Worm (Caenorhabditis elegans): ENCODE measurements around the gene hyl-1.

Gene hyl-1

DNA sequence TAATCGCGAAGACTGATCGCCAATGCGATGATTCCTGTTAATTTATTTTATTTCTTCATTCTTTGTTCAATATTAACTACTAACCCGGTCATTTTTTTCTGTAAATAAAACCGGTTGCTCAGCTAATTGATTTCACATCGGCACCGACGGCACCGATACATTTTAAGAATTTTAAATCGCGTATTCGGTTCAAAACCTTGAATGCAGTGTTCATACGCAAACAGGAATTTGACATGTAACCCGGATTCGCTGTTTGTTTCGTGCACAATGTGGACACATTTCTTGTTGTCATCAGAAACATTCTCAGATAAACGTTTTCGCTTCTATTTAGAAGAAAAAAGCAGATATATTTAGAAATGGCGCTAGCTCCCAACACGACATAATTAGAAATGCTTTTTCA, 39.0 kb upstream of the hyl-1 start:
- TF ChIP-seq nhr-28 (tag; optimal IDR thresholded peaks at IDR 0.05) (no peak), sem-2 (GFP tag; optimal IDR thresholded peaks at IDR 0.05) (no peak), flh-1 (GFP tag; optimal IDR thresholded peaks at IDR 0.05) (no peak), snpc-4 (tag; optimal IDR thresholded peaks at IDR 0.05) (no peak), lin-13 (tag; optimal IDR thresholded peaks at IDR 0.05) (no peak), unc-120 (tag; optimal IDR thresholded peaks at IDR 0.05; ENCODE audit: poor library complexity, severe bottlenecking) (no peak), mab-5 (tag; optimal IDR thresholded peaks at IDR 0.05) (no peak), bed-3 (GFP tag; optimal IDR thresholded peaks at IDR 0.05) (no peak), nhr-237 (tag; optimal IDR thresholded peaks at IDR 0.05) (no peak), lin-32 (GFP tag; optimal IDR thresholded peaks at IDR 0.05) (no peak), elt-3 (tag; optimal IDR thresholded peaks at IDR 0.05) (no peak), ztf-11 (tag; optimal IDR thresholded peaks at IDR 0.05) (no peak), pha-4 (tag; optimal IDR thresholded peaks at IDR 0.05) (no peak)

DNA sequence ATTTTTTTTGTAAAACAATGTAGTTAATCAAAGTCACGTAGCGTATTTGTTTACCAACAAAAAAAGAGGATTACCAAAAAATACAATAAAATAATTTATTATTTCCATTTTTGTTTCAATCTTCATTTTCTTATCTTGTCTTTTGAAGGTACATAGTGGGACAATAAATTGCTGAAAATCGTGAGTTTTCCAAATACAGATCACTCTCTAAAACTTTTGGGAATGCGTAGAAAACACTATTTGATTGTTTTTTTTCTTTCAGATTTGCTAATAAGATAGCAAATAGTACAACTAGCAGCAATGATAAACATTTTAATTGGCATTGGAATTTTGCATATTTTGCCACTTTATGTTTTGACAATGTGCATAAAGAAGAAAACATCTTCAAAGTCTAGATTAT, 37.5 kb upstream of the hyl-1 start, which contains the start of gene C28C12.1:
C28C12.1 (plus strand) TSS at position 301 of the 400 bp plus-strand sequence.
- TF ChIP-seq ces-1 (GFP tag; optimal IDR thresholded peaks at IDR 0.05): no peak
- TF ChIP-seq ceh-39 (tag; optimal IDR thresholded peaks at IDR 0.05): no peak
- TF ChIP-seq ham-2 (GFP tag; optimal IDR thresholded peaks at IDR 0.05): no peak
- TF ChIP-seq M03D4.4 (tag; optimal IDR thresholded peaks at IDR 0.05): no peak
- no peak for TF ChIP-seq nhr-12 (tag; optimal IDR thresholded peaks at IDR 0.05)
- TF ChIP-seq nhr-2 (tag; optimal IDR thresholded peaks at IDR 0.05): no peak
- TF ChIP-seq sem-2 (GFP tag; optimal IDR thresholded peaks at IDR 0.05): no peak
- no peak for TF ChIP-seq lin-13 (tag; optimal IDR thresholded peaks at IDR 0.05)
- TF ChIP-seq blmp-1 (tag; optimal IDR thresholded peaks at IDR 0.05): no peak
- TF ChIP-seq ceh-43 (GFP tag; optimal IDR thresholded peaks at IDR 0.05): no peak
- no peak for TF ChIP-seq pha-4 (tag; optimal IDR thresholded peaks at IDR 0.05)
- no peak for TF ChIP-seq unc-62 (GFP tag; optimal IDR thresholded peaks at IDR 0.05)
- no peak for TF ChIP-seq mls-2 (tag; optimal IDR thresholded peaks at IDR 0.05)

DNA sequence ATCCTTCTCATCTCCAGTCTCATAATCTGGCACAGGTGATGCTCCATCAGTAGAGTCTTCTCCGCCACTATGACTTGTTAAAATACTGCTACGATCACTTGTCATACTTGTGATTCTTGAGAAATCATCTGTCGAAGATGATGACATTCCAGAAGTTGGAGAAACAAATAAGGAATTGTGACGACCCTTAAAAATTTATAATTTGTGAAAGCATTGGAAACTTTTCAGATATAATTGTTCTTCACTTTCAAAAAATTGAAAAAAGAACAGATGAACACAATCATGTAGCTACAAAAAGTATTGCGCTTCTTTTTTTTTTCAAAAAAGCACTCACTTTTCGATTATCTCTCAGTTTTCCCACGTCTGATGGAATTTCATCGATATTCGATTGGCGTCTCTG, 32.9 kb upstream of the hyl-1 start:
- TF ChIP-seq mep-1 (tag; optimal IDR thresholded peaks at IDR 0.05): no peak
- TF ChIP-seq unc-62 (GFP tag; optimal IDR thresholded peaks at IDR 0.05): no peak
- TF ChIP-seq M03D4.4 (tag; optimal IDR thresholded peaks at IDR 0.05): no peak
- TF ChIP-seq elt-3 (tag; optimal IDR thresholded peaks at IDR 0.05): no peak

DNA sequence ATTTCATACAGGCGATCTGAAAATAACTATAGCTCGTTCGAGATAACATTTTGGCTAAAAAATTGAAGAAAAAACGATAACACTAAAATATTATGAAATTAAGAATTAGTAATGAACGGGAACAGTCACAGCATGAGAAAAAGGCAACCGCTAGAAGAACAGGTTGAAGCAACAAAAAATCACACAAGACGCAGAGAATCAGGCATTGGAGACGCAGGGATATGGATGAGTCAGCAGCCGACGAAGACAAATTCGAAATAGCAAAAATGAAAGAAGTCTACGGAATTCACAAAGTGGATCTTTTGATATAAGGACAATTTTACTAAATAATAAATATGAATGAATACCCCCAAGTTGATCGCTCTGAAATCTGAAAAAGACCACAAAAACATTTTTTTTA, 28.4 kb upstream of the hyl-1 start, which contains the start of gene tag-77:
tag-77 (minus strand) TSS at position 15 of the 400 bp plus-strand sequence.
- no peak for TF ChIP-seq bed-3 (GFP tag; optimal IDR thresholded peaks at IDR 0.05)
- no peak for TF ChIP-seq sem-2 (GFP tag; optimal IDR thresholded peaks at IDR 0.05)
- TF ChIP-seq pha-4 (tag; optimal IDR thresholded peaks at IDR 0.05): no peak
- TF ChIP-seq snpc-4 (tag; optimal IDR thresholded peaks at IDR 0.05): no peak

DNA sequence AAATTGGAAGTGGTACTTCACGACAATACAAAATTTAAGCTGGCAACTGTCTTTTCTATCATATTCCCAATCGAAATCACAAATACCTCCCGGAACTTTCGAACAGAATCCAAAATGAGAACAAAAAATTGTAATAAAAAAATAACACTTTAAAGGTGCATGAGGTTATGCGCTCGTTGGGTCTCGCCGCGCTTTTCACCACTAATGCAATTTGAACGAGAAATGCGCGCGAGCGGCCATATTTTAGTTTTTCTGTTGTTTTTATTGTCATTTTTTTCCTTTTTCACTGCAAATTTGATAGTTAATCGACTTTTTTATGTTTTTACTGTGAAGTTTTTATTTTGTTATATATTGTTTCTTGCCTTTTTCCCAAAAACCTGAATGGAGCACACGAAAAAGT, 27.9 kb upstream of the hyl-1 start, which contains the start of gene mes-6:
mes-6 (plus strand) TSS at position 229 of the 400 bp plus-strand sequence.
- TF ChIP-seq unc-120 (tag; optimal IDR thresholded peaks at IDR 0.05; ENCODE audit: poor library complexity, severe bottlenecking) (no peak), mep-1 (tag; optimal IDR thresholded peaks at IDR 0.05) (peak; percentile 73), lin-13 (tag; optimal IDR thresholded peaks at IDR 0.05) (peak; percentile 47), ces-1 (GFP tag; optimal IDR thresholded peaks at IDR 0.05) (peak; percentile 96), lsy-2 (tag; optimal IDR thresholded peaks at IDR 0.05) (peak; percentile 57), elt-1 (tag; optimal IDR thresholded peaks at IDR 0.05; ENCODE audit: borderline replicate concordance, insufficient read depth) (no peak)

DNA sequence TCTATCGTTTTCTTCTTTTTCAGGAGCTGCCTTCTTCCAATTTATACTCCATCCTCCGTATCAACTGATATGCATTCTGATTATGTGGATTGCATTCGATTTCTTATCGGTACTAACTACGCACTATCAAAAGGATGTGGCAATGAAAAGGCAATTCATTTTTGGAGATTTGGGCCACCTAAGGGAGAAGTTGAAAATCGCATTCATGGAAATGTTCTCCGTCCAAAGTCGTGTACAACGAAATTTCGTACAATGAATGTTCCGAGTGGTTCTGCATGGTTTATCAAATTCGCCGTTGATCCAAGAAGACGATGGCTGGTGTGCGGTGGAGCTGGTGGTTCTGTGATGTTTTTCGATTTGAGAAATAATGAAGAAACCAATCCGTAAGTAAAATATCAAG, 26.2 kb upstream of the hyl-1 start, which contains the start of gene C09G4.4:
C09G4.4 (plus strand) TSS at position 301 of the 400 bp plus-strand sequence.
- TF ChIP-seq ceh-43 (GFP tag; optimal IDR thresholded peaks at IDR 0.05) (no peak), cnd-1 (tag; optimal IDR thresholded peaks at IDR 0.05) (no peak), sptf-1 (tag; optimal IDR thresholded peaks at IDR 0.05) (no peak), mab-5 (tag; optimal IDR thresholded peaks at IDR 0.05) (no peak), elt-3 (tag; optimal IDR thresholded peaks at IDR 0.05) (no peak)

DNA sequence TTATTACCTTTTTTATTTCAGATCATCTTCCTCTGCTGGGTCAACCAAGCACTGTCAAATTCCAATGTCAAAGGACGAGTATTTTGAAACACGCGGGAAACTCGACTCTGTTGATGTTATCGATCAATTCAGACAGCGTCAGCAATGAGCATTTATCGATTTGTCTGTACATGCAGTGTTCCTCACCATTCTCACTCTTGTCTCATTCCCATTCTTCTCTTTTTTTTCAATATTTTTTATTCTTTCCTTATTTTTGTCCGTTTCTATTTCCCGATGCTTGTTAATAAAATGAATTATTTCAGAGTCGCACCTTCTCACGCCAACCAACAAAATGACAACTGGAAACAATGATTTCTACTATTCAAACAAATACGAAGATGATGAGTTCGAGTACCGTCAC, 25.3 kb upstream of the hyl-1 start, which contains the start of gene cks-1:
cks-1 (plus strand) TSS at position 301 of the 400 bp plus-strand sequence.
- TF ChIP-seq unc-39 (tag; optimal IDR thresholded peaks at IDR 0.05) (no peak), unc-120 (tag; optimal IDR thresholded peaks at IDR 0.05; ENCODE audit: poor library complexity, severe bottlenecking) (no peak), elt-3 (tag; optimal IDR thresholded peaks at IDR 0.05) (no peak), drap-1 (GFP tag; optimal IDR thresholded peaks at IDR 0.05) (no peak), lin-13 (tag; optimal IDR thresholded peaks at IDR 0.05) (no peak), nhr-237 (tag; optimal IDR thresholded peaks at IDR 0.05) (no peak), ztf-11 (tag; optimal IDR thresholded peaks at IDR 0.05) (no peak), flh-1 (GFP tag; optimal IDR thresholded peaks at IDR 0.05) (no peak), sptf-1 (tag; optimal IDR thresholded peaks at IDR 0.05) (no peak), nhr-12 (tag; optimal IDR thresholded peaks at IDR 0.05) (no peak), mep-1 (tag; optimal IDR thresholded peaks at IDR 0.05) (no peak)
